Worm (Caenorhabditis elegans): ENCODE results near the gene Y54G2A.49.

Y54G2A.49 gene

ce11 chrIV:2832587-2832986 lies 20.5 kb downstream of the Y54G2A.49 start, which contains the start of the genes Y54G2A.48 and pudl-1:
TSS of gene Y54G2A.48 (minus strand) at chrIV:2832687.
TSS of gene pudl-1 (plus strand) at chrIV:2832906.
- no peak for TF ChIP-seq ztf-29 (GFP tag; IDR thresholded peaks at IDR 0.05)
- no peak for TF ChIP-seq cog-1 (tag; optimal IDR thresholded peaks at IDR 0.05)
- TF ChIP-seq flt-1 (GFP tag; IDR thresholded peaks at IDR 0.05) = no peak
- TF ChIP-seq med-1 (GFP tag; optimal IDR thresholded peaks at IDR 0.05; ENCODE audit: insufficient read depth) = no peak
- no peak for TF ChIP-seq klf-2 (GFP tag; conservative IDR thresholded peaks at IDR 0.05)
- TF ChIP-seq ztf-23 (GFP tag; IDR thresholded peaks at IDR 0.05) = no peak
- no peak for TF ChIP-seq tab-1 (GFP tag; IDR thresholded peaks at IDR 0.05)
- TF ChIP-seq ref-1 (GFP tag; conservative IDR thresholded peaks at IDR 0.05) = no peak
- no peak for TF ChIP-seq T22C8.4 (GFP tag; IDR thresholded peaks at IDR 0.05)

- TF ChIP-seq tab-1 (GFP tag; IDR thresholded peaks at IDR 0.05) = no peak
- TF ChIP-seq ztf-29 (GFP tag; IDR thresholded peaks at IDR 0.05) = no peak
- TF ChIP-seq T22C8.4 (GFP tag; IDR thresholded peaks at IDR 0.05) = no peak
- TF ChIP-seq ztf-23 (GFP tag; IDR thresholded peaks at IDR 0.05) = no peak
- no peak for TF ChIP-seq ref-1 (GFP tag; conservative IDR thresholded peaks at IDR 0.05)
- TF ChIP-seq klf-2 (GFP tag; conservative IDR thresholded peaks at IDR 0.05) = no peak
- TF ChIP-seq flt-1 (GFP tag; IDR thresholded peaks at IDR 0.05) = no peak
- TF ChIP-seq med-1 (GFP tag; optimal IDR thresholded peaks at IDR 0.05; ENCODE audit: insufficient read depth) = no peak
- no peak for TF ChIP-seq cog-1 (tag; optimal IDR thresholded peaks at IDR 0.05)
These were observed 26.7 kb downstream of the Y54G2A.49 start for ce11 chrIV:2826335-2826734.

ce11 chrIV:2825460-2826103 lies 27.5 kb downstream of the Y54G2A.49 start:
- TF ChIP-seq T22C8.4 (GFP tag; IDR thresholded peaks at IDR 0.05) (no peak), ztf-29 (GFP tag; IDR thresholded peaks at IDR 0.05) (no peak), cog-1 (tag; optimal IDR thresholded peaks at IDR 0.05) (no peak), flt-1 (GFP tag; IDR thresholded peaks at IDR 0.05) (no peak), klf-2 (GFP tag; conservative IDR thresholded peaks at IDR 0.05) (no peak), tab-1 (GFP tag; IDR thresholded peaks at IDR 0.05) (no peak), ztf-23 (GFP tag; IDR thresholded peaks at IDR 0.05) (no peak), ref-1 (GFP tag; conservative IDR thresholded peaks at IDR 0.05) (no peak), med-1 (GFP tag; optimal IDR thresholded peaks at IDR 0.05; ENCODE audit: insufficient read depth) (no peak)

ce11 chrIV:2823446-2823845 lies 29.6 kb downstream of the Y54G2A.49 start, which contains the start of gene clec-80:
TSS of gene clec-80 (plus strand) at chrIV:2823746.
- TF ChIP-seq cog-1 (tag; optimal IDR thresholded peaks at IDR 0.05) (no peak), med-1 (GFP tag; optimal IDR thresholded peaks at IDR 0.05; ENCODE audit: insufficient read depth) (no peak), T22C8.4 (GFP tag; IDR thresholded peaks at IDR 0.05) (no peak), ztf-29 (GFP tag; IDR thresholded peaks at IDR 0.05) (no peak), tab-1 (GFP tag; IDR thresholded peaks at IDR 0.05) (no peak), ref-1 (GFP tag; conservative IDR thresholded peaks at IDR 0.05) (no peak)

ce11 chrIV:2820408-2820807 lies 32.7 kb downstream of the Y54G2A.49 start, which contains the start of gene Y54G2A.37:
TSS of gene Y54G2A.37 (plus strand) at chrIV:2820708.
- no peak for TF ChIP-seq flt-1 (GFP tag; IDR thresholded peaks at IDR 0.05)
- TF ChIP-seq T22C8.4 (GFP tag; IDR thresholded peaks at IDR 0.05) = no peak
- TF ChIP-seq ztf-29 (GFP tag; IDR thresholded peaks at IDR 0.05) = no peak
- TF ChIP-seq tab-1 (GFP tag; IDR thresholded peaks at IDR 0.05) = no peak
- no peak for TF ChIP-seq ztf-23 (GFP tag; IDR thresholded peaks at IDR 0.05)
- no peak for TF ChIP-seq med-1 (GFP tag; optimal IDR thresholded peaks at IDR 0.05; ENCODE audit: insufficient read depth)
- TF ChIP-seq cog-1 (tag; optimal IDR thresholded peaks at IDR 0.05) = no peak
- no peak for TF ChIP-seq ref-1 (GFP tag; conservative IDR thresholded peaks at IDR 0.05)
- no peak for TF ChIP-seq klf-2 (GFP tag; conservative IDR thresholded peaks at IDR 0.05)

- no peak for TF ChIP-seq cog-1 (tag; optimal IDR thresholded peaks at IDR 0.05)
- TF ChIP-seq tab-1 (GFP tag; IDR thresholded peaks at IDR 0.05) = no peak
- no peak for TF ChIP-seq klf-2 (GFP tag; conservative IDR thresholded peaks at IDR 0.05)
- no peak for TF ChIP-seq flt-1 (GFP tag; IDR thresholded peaks at IDR 0.05)
- TF ChIP-seq T22C8.4 (GFP tag; IDR thresholded peaks at IDR 0.05) = no peak
- TF ChIP-seq ztf-23 (GFP tag; IDR thresholded peaks at IDR 0.05) = no peak
- no peak for TF ChIP-seq ztf-29 (GFP tag; IDR thresholded peaks at IDR 0.05)
- no peak for TF ChIP-seq med-1 (GFP tag; optimal IDR thresholded peaks at IDR 0.05; ENCODE audit: insufficient read depth)
- TF ChIP-seq ref-1 (GFP tag; conservative IDR thresholded peaks at IDR 0.05) = no peak
These were observed 33.4 kb downstream of the Y54G2A.49 start, which contains the start of gene Y54G2A.13 for ce11 chrIV:2819633-2820032. TSS of gene Y54G2A.13 (minus strand) at chrIV:2819733.

ce11 chrIV:2817038-2817437 lies 36.0 kb downstream of the Y54G2A.49 start:
- TF ChIP-seq ztf-23 (GFP tag; IDR thresholded peaks at IDR 0.05) = no peak
- 0 out of 2 replicates have a peak, but pooled peaks have one; percentile 35 for TF ChIP-seq flt-1 (GFP tag; IDR thresholded peaks at IDR 0.05)
- TF ChIP-seq tab-1 (GFP tag; IDR thresholded peaks at IDR 0.05) = no peak

ce11 chrIV:2809208-2809607 lies 43.9 kb downstream of the Y54G2A.49 start, which contains the start of gene Y54G2A.76:
TSS of gene Y54G2A.76 (plus strand) at chrIV:2809410.
- no peak for TF ChIP-seq cog-1 (tag; optimal IDR thresholded peaks at IDR 0.05)
- TF ChIP-seq med-1 (GFP tag; optimal IDR thresholded peaks at IDR 0.05; ENCODE audit: insufficient read depth) = no peak
- TF ChIP-seq ztf-23 (GFP tag; IDR thresholded peaks at IDR 0.05) = no peak
- TF ChIP-seq tab-1 (GFP tag; IDR thresholded peaks at IDR 0.05) = no peak
- no peak for TF ChIP-seq ref-1 (GFP tag; conservative IDR thresholded peaks at IDR 0.05)
- no peak for TF ChIP-seq T22C8.4 (GFP tag; IDR thresholded peaks at IDR 0.05)
- TF ChIP-seq ztf-29 (GFP tag; IDR thresholded peaks at IDR 0.05) = no peak

- no peak for TF ChIP-seq med-1 (GFP tag; optimal IDR thresholded peaks at IDR 0.05; ENCODE audit: insufficient read depth)
- TF ChIP-seq ztf-23 (GFP tag; IDR thresholded peaks at IDR 0.05) = no peak; the same call in 1 of the 2 replicates
- TF ChIP-seq klf-2 (GFP tag; conservative IDR thresholded peaks at IDR 0.05) = no peak
- TF ChIP-seq flt-1 (GFP tag; IDR thresholded peaks at IDR 0.05) = peak; percentile 44; the same call in 1 of the 2 replicates
- TF ChIP-seq cog-1 (tag; optimal IDR thresholded peaks at IDR 0.05) = no peak
- TF ChIP-seq T22C8.4 (GFP tag; IDR thresholded peaks at IDR 0.05) = no peak
- 0 out of 2 replicates have a peak, but pooled peaks have one; percentile 58 for TF ChIP-seq tab-1 (GFP tag; IDR thresholded peaks at IDR 0.05)
- no peak for TF ChIP-seq ref-1 (GFP tag; conservative IDR thresholded peaks at IDR 0.05)
- TF ChIP-seq ztf-29 (GFP tag; IDR thresholded peaks at IDR 0.05) = no peak
These were observed 44.9 kb downstream of the Y54G2A.49 start for ce11 chrIV:2808154-2808553.

Data from whole organism, midembryonic.